Fruit fly (Drosophila melanogaster) whole organism, prepupa: ENCODE measurements around the gene CG8675.

Source experiments
- CG10631 ChIP-seq: fragments of 200-800 bp; sonication (Bioruptor generic); optimal IDR thresholded peaks from 2 replicates; lab custom pipeline; 2016; ENCODE audit warnings: missing biosample characterization, missing genetic modification characterization
- CG10669 ChIP-seq: fragments of 200-800 bp; sonication (Bioruptor generic); optimal IDR thresholded peaks from 3 replicates; lab custom pipeline; 2018; ENCODE audit warnings: missing biosample characterization, mild to moderate bottlenecking, missing genetic modification characterization, moderate library complexity
- CG11902 ChIP-seq: fragments of 200-800 bp; sonication (Bioruptor generic); optimal IDR thresholded peaks from 3 replicates; lab custom pipeline; 2016; ENCODE audit warnings: missing biosample characterization, missing genetic modification characterization
- CG15336 ChIP-seq: fragments of 200-800 bp; sonication (Bioruptor generic); IDR thresholded peaks from 2 replicates; pipeline ENCODE4 v1.3.6; 2022; ENCODE audit warnings: missing biosample characterization, missing genetic modification characterization
- CG1621 ChIP-seq: fragments of 200-800 bp; sonication (Bioruptor generic); optimal IDR thresholded peaks from 3 replicates; lab custom pipeline; 2018; ENCODE audit warnings: missing biosample characterization, mild to moderate bottlenecking, missing genetic modification characterization
- CG16779 ChIP-seq: fragments of 200-800 bp; sonication (Bioruptor generic); optimal IDR thresholded peaks from 3 replicates; lab custom pipeline; 2017; ENCODE audit warnings: missing biosample characterization, mild to moderate bottlenecking, missing genetic modification characterization
- CG31627 ChIP-seq: fragments of 200-800 bp; sonication (Bioruptor generic); optimal IDR thresholded peaks from 3 replicates; lab custom pipeline; 2016; ENCODE audit warnings: missing biosample characterization, missing genetic modification characterization
- CG32006 ChIP-seq: fragments of 200-800 bp; sonication (Bioruptor generic); optimal IDR thresholded peaks from 3 replicates; lab custom pipeline; 2017; ENCODE audit warnings: missing biosample characterization, mild to moderate bottlenecking, missing genetic modification characterization
- CG34406 ChIP-seq: fragments of 200-800 bp; sonication (Bioruptor generic); optimal IDR thresholded peaks from 3 replicates; lab custom pipeline; 2016; ENCODE audit warnings: missing biosample characterization, missing genetic modification characterization
- CG3919 ChIP-seq: fragments of 200-800 bp; sonication (Bioruptor generic); optimal IDR thresholded peaks from 3 replicates; lab custom pipeline; 2016; ENCODE audit warnings: missing biosample characterization, missing genetic modification characterization
- CG4318 ChIP-seq: fragments of 200-800 bp; sonication (Bioruptor generic); optimal IDR thresholded peaks from 3 replicates; lab custom pipeline; 2017; ENCODE audit warnings: missing biosample characterization, mild to moderate bottlenecking, missing genetic modification characterization
- CG6276 ChIP-seq: fragments of 200-800 bp; sonication (Bioruptor generic); optimal IDR thresholded peaks from 2 replicates; lab custom pipeline; 2017; ENCODE audit warnings: missing biosample characterization, mild to moderate bottlenecking, missing genetic modification characterization
- CG6808 ChIP-seq: fragments of 200-800 bp; sonication (Bioruptor generic); optimal IDR thresholded peaks from 3 replicates; lab custom pipeline; 2017; ENCODE audit warnings: missing biosample characterization, missing genetic modification characterization, mild to moderate bottlenecking, moderate library complexity, missing genetic modification reagents
- CG6854 ChIP-seq: fragments of 200-800 bp; sonication (Bioruptor generic); optimal IDR thresholded peaks from 2 replicates; lab custom pipeline; 2017; ENCODE audit warnings: missing biosample characterization, mild to moderate bottlenecking, missing genetic modification characterization
- CG7368 ChIP-seq: fragments of 200-800 bp; sonication (Bioruptor generic); optimal IDR thresholded peaks from 3 replicates; lab custom pipeline; 2016; ENCODE audit warnings: missing biosample characterization, missing genetic modification characterization
- CG8119 ChIP-seq: fragments of 200-800 bp; sonication (Bioruptor generic); IDR thresholded peaks from 3 replicates; pipeline ENCODE4 v1.3.6; 2022; ENCODE audit warnings: missing biosample characterization, missing genetic modification characterization
- CG8319 ChIP-seq: fragments of 200-800 bp; sonication (Bioruptor generic); optimal IDR thresholded peaks from 3 replicates; lab custom pipeline; 2016; ENCODE audit warnings: missing biosample characterization, missing genetic modification characterization
- CG8632 ChIP-seq: fragments of 200-800 bp; sonication (Bioruptor generic); optimal IDR thresholded peaks from 3 replicates; lab custom pipeline; 2016; ENCODE audit warnings: missing biosample characterization, missing genetic modification characterization
- CG9139 ChIP-seq: fragments of 200-800 bp; sonication (Bioruptor generic); optimal IDR thresholded peaks from 3 replicates; lab custom pipeline; 2017; ENCODE audit warnings: missing biosample characterization, mild to moderate bottlenecking, missing genetic modification characterization
- Eip75B ChIP-seq: fragments of 200-800 bp; sonication (Bioruptor generic); optimal IDR thresholded peaks from 3 replicates; lab custom pipeline; 2016; ENCODE audit warnings: missing biosample characterization, missing genetic modification characterization
- Eip78C ChIP-seq: fragments of 200-800 bp; sonication (Bioruptor generic); peaks from one replicate; lab custom pipeline; 2016; ENCODE audit warnings: missing biosample characterization, missing genetic modification characterization
- Gug ChIP-seq: fragments of 200-800 bp; sonication (Bioruptor generic); IDR thresholded peaks from 2 replicates; pipeline ENCODE4 v1.3.6; 2022; ENCODE audit warnings: missing biosample characterization, missing genetic modification characterization
- Hr38 ChIP-seq: sonication (Bioruptor generic); optimal IDR thresholded peaks from 2 replicates; lab custom pipeline; 2016; ENCODE audit warnings: missing biosample characterization, missing genetic modification characterization
- Hr4 ChIP-seq: fragments of 200-800 bp; sonication (Bioruptor generic); optimal IDR thresholded peaks from 3 replicates; lab custom pipeline; 2016; ENCODE audit warnings: missing biosample characterization, missing genetic modification characterization
- Lpt ChIP-seq: fragments of 200-800 bp; sonication (Bioruptor generic); optimal IDR thresholded peaks from 3 replicates; lab custom pipeline; 2016; ENCODE audit warnings: missing biosample characterization, missing genetic modification characterization
- Sox14 ChIP-seq: fragments of 200-800 bp; sonication (Bioruptor generic); optimal IDR thresholded peaks from 3 replicates; lab custom pipeline; 2016; ENCODE audit warnings: missing biosample characterization, missing genetic modification characterization
- Sox15 ChIP-seq: fragments of 200-800 bp; sonication (Bioruptor generic); optimal IDR thresholded peaks from 3 replicates; lab custom pipeline; 2016; ENCODE audit warnings: missing biosample characterization, missing genetic modification characterization
- achi ChIP-seq: fragments of 200-800 bp; sonication (Bioruptor generic); optimal IDR thresholded peaks from 3 replicates; lab custom pipeline; 2016; ENCODE audit warnings: missing biosample characterization, missing genetic modification characterization
- acj6 ChIP-seq: fragments of 200-800 bp; sonication (Bioruptor generic); optimal IDR thresholded peaks from 3 replicates; lab custom pipeline; 2016; ENCODE audit warnings: missing biosample characterization, missing genetic modification characterization
- cyc ChIP-seq: fragments of 200-800 bp; sonication (Bioruptor generic); optimal IDR thresholded peaks from 3 replicates; lab custom pipeline; 2016; ENCODE audit warnings: missing biosample characterization, missing genetic modification characterization
- dac ChIP-seq: fragments of 200-800 bp; sonication (Bioruptor generic); optimal IDR thresholded peaks from 2 replicates; lab custom pipeline; 2017; ENCODE audit warnings: missing biosample characterization, mild to moderate bottlenecking, missing genetic modification characterization
- eg ChIP-seq: fragments of 200-800 bp; sonication (Bioruptor generic); IDR thresholded peaks from 3 replicates; pipeline ENCODE4 v1.3.6; 2022; ENCODE audit warnings: missing biosample characterization, missing genetic modification characterization
- esn ChIP-seq: fragments of 200-800 bp; sonication (Bioruptor generic); optimal IDR thresholded peaks from 2 replicates; lab custom pipeline; 2016; ENCODE audit warnings: missing biosample characterization, mild to moderate bottlenecking, missing genetic modification characterization, moderate library complexity
- fd85E ChIP-seq: fragments of 200-800 bp; sonication (Bioruptor generic); optimal IDR thresholded peaks from 3 replicates; lab custom pipeline; 2016; ENCODE audit warnings: missing biosample characterization, missing genetic modification characterization
- fkh ChIP-seq: fragments of 200-800 bp; sonication (Bioruptor generic); optimal IDR thresholded peaks from 3 replicates; lab custom pipeline; 2017; ENCODE audit warnings: missing biosample characterization, mild to moderate bottlenecking, missing genetic modification characterization, moderate library complexity
- lz ChIP-seq: fragments of 200-800 bp; sonication (Bioruptor generic); optimal IDR thresholded peaks from 3 replicates; lab custom pipeline; 2016; ENCODE audit warnings: missing biosample characterization, missing genetic modification characterization
- net ChIP-seq: fragments of 200-800 bp; sonication (Bioruptor generic); optimal IDR thresholded peaks from 3 replicates; lab custom pipeline; 2016; ENCODE audit warnings: missing biosample characterization, missing genetic modification characterization
- pdm3 ChIP-seq: fragments of 200-800 bp; sonication (Bioruptor generic); optimal IDR thresholded peaks from 3 replicates; lab custom pipeline; 2016; ENCODE audit warnings: missing biosample characterization, missing genetic modification characterization
- salr ChIP-seq, 2 experiments: fragments of 200-800 bp; sonication (Bioruptor generic); optimal IDR thresholded peaks; 3 replicates each; lab custom pipeline; 2016 to 2018; ENCODE audit warnings: missing biosample characterization in 2 of 2, missing genetic modification characterization in 2 of 2, mild to moderate bottlenecking in 1 of 2
- svp ChIP-seq: fragments of 200-800 bp; sonication (Bioruptor generic); peaks from one replicate; lab custom pipeline; 2016; ENCODE audit warnings: missing biosample characterization, missing genetic modification characterization
- topi ChIP-seq: fragments of 200-800 bp; sonication (Bioruptor generic); optimal IDR thresholded peaks from 3 replicates; lab custom pipeline; 2016; ENCODE audit warnings: missing biosample characterization, missing genetic modification characterization
- vri ChIP-seq: fragments of 200-800 bp; sonication (Bioruptor generic); optimal IDR thresholded peaks from 3 replicates; lab custom pipeline; 2016; ENCODE audit warnings: missing biosample characterization, mild to moderate bottlenecking, missing genetic modification characterization

CG8675 gene

dm6 chrX:17218232-17218951, 30.9 kb downstream of the CG8675 start, which contains the start of gene CG12998 (continued):
- TF ChIP-seq vri (GFP tag; lab: Kevin White, UChicago) (no peak), CG8632 (peak; percentile 29), dac (GFP tag; lab: Kevin White, UChicago) (no peak), CG10631 (peak; percentile 13), CG31627 (no peak), topi (GFP tag; lab: Kevin White, UChicago) (no peak), Eip78C (GFP tag; lab: Kevin White, UChicago) (peak; percentile 84), Hr4 (GFP tag; lab: Kevin White, UChicago) (peak; percentile 38), achi (GFP tag; lab: Kevin White, UChicago) (peak; percentile 24), CG15336 (GFP tag; lab: Robert Waterston, UW) (peak; percentile 54), CG4318 (GFP tag; lab: Kevin White, UChicago) (no peak), CG11902 (GFP tag; lab: Kevin White, UChicago) (no peak), CG1621 (tag; lab: Kevin White, UChicago) (peak; percentile 15), CG9139 (GFP tag; lab: Kevin White, UChicago) (no peak), salr (GFP tag; optimal IDR thresholded peaks at IDR 0.05; lab: Kevin White, UChicago) (no peak), CG6808 (GFP tag; lab: Kevin White, UChicago) (peak; percentile 25), CG32006 (GFP tag; lab: Kevin White, UChicago) (peak; percentile 53), pdm3 (GFP tag; lab: Kevin White, UChicago) (peak; percentile 49), Hr38 (GFP tag; lab: Kevin White, UChicago) (no peak), esn (GFP tag; lab: Kevin White, UChicago) (no peak), net (GFP tag; lab: Kevin White, UChicago) (peak; percentile 45), CG6276 (GFP tag; lab: Kevin White, UChicago) (peak; percentile 3), eg (peak; percentile 46; the same call in 1 of the 3 replicates), Lpt (GFP tag; lab: Kevin White, UChicago) (no peak), Eip75B (GFP tag; lab: Kevin White, UChicago) (no peak), acj6 (GFP tag; lab: Kevin White, UChicago) (peak; percentile 33), Sox14 (GFP tag; lab: Kevin White, UChicago) (no peak), CG8119 (GFP tag; lab: Robert Waterston, UW) (peak; percentile 40; the same call in 2 of the 3 replicates), cyc (GFP tag; lab: Kevin White, UChicago) (no peak), CG7368 (GFP tag; lab: Kevin White, UChicago) (no peak), svp (GFP tag; lab: Kevin White, UChicago) (no peak), Gug (GFP tag; lab: Robert Waterston, UW) (peak; percentile 50), fkh (GFP tag; lab: Kevin White, UChicago) (no peak), CG10669 (GFP tag; lab: Kevin White, UChicago) (peak; percentile 45), CG3919 (peak; percentile 45), fd85E (GFP tag; lab: Kevin White, UChicago) (no peak), CG8319 (GFP tag; lab: Kevin White, UChicago) (no peak), CG16779 (no peak)

- TF ChIP-seq CG7368 (GFP tag; lab: Kevin White, UChicago): no peak
- no peak for TF ChIP-seq CG34406 (GFP tag; lab: Kevin White, UChicago)
- TF ChIP-seq esn (GFP tag; lab: Kevin White, UChicago): no peak
- TF ChIP-seq CG8632: no peak
- no peak for TF ChIP-seq CG6854 (GFP tag; lab: Kevin White, UChicago)
- no peak for TF ChIP-seq lz (GFP tag; lab: Kevin White, UChicago)
- no peak for TF ChIP-seq Sox15 (GFP tag; lab: Kevin White, UChicago)
- TF ChIP-seq CG10631: no peak
- no peak for TF ChIP-seq Eip75B (GFP tag; lab: Kevin White, UChicago)
Measured at dm6 chrX:17215004-17215403, 34.3 kb downstream of the CG8675 start, which contains the start of gene CG5162. TSS of gene CG5162 (plus strand) at chrX:17215304.
